Worm (Caenorhabditis elegans): ENCODE measurements around the gene T16H12.9.

T16H12.9 gene

DNA sequence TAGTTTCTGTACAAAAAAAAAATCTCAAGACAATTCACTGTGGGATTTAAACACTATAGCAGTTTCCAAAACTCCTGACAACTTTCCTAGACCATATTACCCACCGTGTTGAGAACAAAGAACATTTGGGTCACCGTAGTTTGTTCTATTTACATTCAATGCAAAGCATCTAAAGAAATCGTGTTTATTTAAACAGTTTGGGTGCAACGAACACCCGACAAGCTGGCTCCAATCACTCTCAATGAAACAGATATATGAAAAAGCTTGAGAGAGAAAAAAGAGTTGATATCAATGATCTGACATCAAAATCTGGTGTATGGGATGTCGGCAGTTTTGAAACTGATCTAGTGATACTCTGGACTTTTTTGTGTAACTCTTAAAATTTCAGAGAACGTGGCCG is 45.9 kb downstream of the T16H12.9 start:
- TF ChIP-seq ceh-90 (tag; optimal IDR thresholded peaks at IDR 0.05) = no peak
- peak; percentile 42 for TF ChIP-seq tbx-2 (tag; optimal IDR thresholded peaks at IDR 0.05)
- peak; percentile 34 for TF ChIP-seq lin-14 (GFP tag; optimal IDR thresholded peaks at IDR 0.05)
- TF ChIP-seq lsy-2 (tag; optimal IDR thresholded peaks at IDR 0.05) = peak; percentile 14 to 16
- TF ChIP-seq nhr-20 (tag; optimal IDR thresholded peaks at IDR 0.05) = peak; percentile 5
- peak; percentile 22; the same call in 1 of the 2 replicates for TF ChIP-seq nhr-19 (GFP tag; conservative IDR thresholded peaks at IDR 0.05)
- TF ChIP-seq snu-23 (GFP tag; optimal IDR thresholded peaks at IDR 0.05) = peak; percentile 15
- no peak for TF ChIP-seq aha-1 (tag; optimal IDR thresholded peaks at IDR 0.05)
- TF ChIP-seq nhr-71 (tag; optimal IDR thresholded peaks at IDR 0.05) = peak; percentile 73
- no peak for TF ChIP-seq ceh-63 (GFP tag; optimal IDR thresholded peaks at IDR 0.05)
- TF ChIP-seq ztf-4 (tag; optimal IDR thresholded peaks at IDR 0.05) = peak; percentile 29

- no peak for TF ChIP-seq egl-13 (tag; optimal IDR thresholded peaks at IDR 0.05)
- no peak for TF ChIP-seq hlh-4 (tag; optimal IDR thresholded peaks at IDR 0.05)
- TF ChIP-seq pax-3 (tag; optimal IDR thresholded peaks at IDR 0.05) = no peak
- no peak for TF ChIP-seq lin-13 (GFP tag; optimal IDR thresholded peaks at IDR 0.05)
Observed at ce11 chrIII:10156269-10156668, 47.2 kb downstream of the T16H12.9 start.

- no peak for TF ChIP-seq jun-1 (tag; optimal IDR thresholded peaks at IDR 0.05)
- TF ChIP-seq F16B12.6 (tag; optimal IDR thresholded peaks at IDR 0.05) = no peak
- TF ChIP-seq swsn-7 (tag; optimal IDR thresholded peaks at IDR 0.05) = no peak
- TF ChIP-seq blmp-1 (tag; optimal IDR thresholded peaks at IDR 0.05) = no peak
Observed at ce11 chrIII:10160385-10160784, 51.3 kb downstream of the T16H12.9 start, which contains the start of the genes K08E5.5 and mua-3. TSS of gene K08E5.5 (minus strand) at chrIII:10160485. TSS of gene mua-3 (plus strand) at chrIII:10160697.
